Fruit fly (Drosophila melanogaster): ENCODE measurements around the gene CG43448.
A peak's percentile ranks its signal among the peaks of the same experiment; 100 is the strongest.

Gene CG43448

dm6 chr3R:30208011-30208410 is 29.5 kb downstream of the CG43448 start:
- TF ChIP-seq CG14655 (GFP tag; optimal IDR thresholded peaks at IDR 0.05), result no peak
- no peak for TF ChIP-seq CG17806 (tag; optimal IDR thresholded peaks at IDR 0.05)
- no peak for TF ChIP-seq CG8159 (tag; optimal IDR thresholded peaks at IDR 0.05)
- TF ChIP-seq CG4496 (GFP tag; IDR thresholded peaks at IDR 0.05), result no peak
- TF ChIP-seq CG8301 (tag; optimal IDR thresholded peaks at IDR 0.05), result no peak
- no peak for TF ChIP-seq CG13204 (GFP tag; optimal IDR thresholded peaks at IDR 0.05)
- TF ChIP-seq CG10348 (GFP tag; IDR thresholded peaks at IDR 0.05), result no peak
- no peak for TF ChIP-seq D1 (tag; optimal IDR thresholded peaks at IDR 0.05)
- no peak for TF ChIP-seq EcR (GFP tag; optimal IDR thresholded peaks at IDR 0.05)
- TF ChIP-seq Snoo (tag; optimal IDR thresholded peaks at IDR 0.05), result no peak
- no peak for TF ChIP-seq CG32121 (GFP tag; IDR thresholded peaks at IDR 0.05)
- TF ChIP-seq CG15710 (tag; optimal IDR thresholded peaks at IDR 0.05), result no peak
- no peak for TF ChIP-seq Pif1A (GFP tag; optimal IDR thresholded peaks at IDR 0.05)
- TF ChIP-seq gl (tag; optimal IDR thresholded peaks at IDR 0.05), result no peak
- no peak for TF ChIP-seq CG9948 (tag; optimal IDR thresholded peaks at IDR 0.05)

- TF ChIP-seq CG8301 (tag; optimal IDR thresholded peaks at IDR 0.05) (no peak), EcR (GFP tag; optimal IDR thresholded peaks at IDR 0.05) (no peak), CG32121 (GFP tag; IDR thresholded peaks at IDR 0.05) (no peak), Snoo (tag; optimal IDR thresholded peaks at IDR 0.05) (no peak), CG15710 (tag; optimal IDR thresholded peaks at IDR 0.05) (no peak), CG9948 (tag; optimal IDR thresholded peaks at IDR 0.05) (no peak), Pif1A (GFP tag; optimal IDR thresholded peaks at IDR 0.05) (no peak), CG14655 (GFP tag; optimal IDR thresholded peaks at IDR 0.05) (no peak), CG17806 (tag; optimal IDR thresholded peaks at IDR 0.05) (no peak), rn (GFP tag; IDR thresholded peaks at IDR 0.05) (no peak), gl (tag; optimal IDR thresholded peaks at IDR 0.05) (no peak), Ets98B (GFP tag; IDR thresholded peaks at IDR 0.05) (no peak), CG13204 (GFP tag; optimal IDR thresholded peaks at IDR 0.05) (no peak), CG4496 (GFP tag; IDR thresholded peaks at IDR 0.05) (no peak), Pif1B (GFP tag; optimal IDR thresholded peaks at IDR 0.05) (no peak), CG34367 (tag; optimal IDR thresholded peaks at IDR 0.05) (no peak)
Observed at dm6 chr3R:30205946-30206345, 31.6 kb downstream of the CG43448 start.

dm6 chr3R:30204004-30204603 is 33.4 kb downstream of the CG43448 start:
- TF ChIP-seq CG34367 (tag; optimal IDR thresholded peaks at IDR 0.05), result no peak
- TF ChIP-seq CG9948 (tag; optimal IDR thresholded peaks at IDR 0.05), result no peak
- TF ChIP-seq CG17806 (tag; optimal IDR thresholded peaks at IDR 0.05), result no peak
- no peak for TF ChIP-seq CG8159 (tag; optimal IDR thresholded peaks at IDR 0.05)

- TF ChIP-seq gl (tag; optimal IDR thresholded peaks at IDR 0.05), result peak; percentile 50
- TF ChIP-seq Ets98B (GFP tag; IDR thresholded peaks at IDR 0.05), result peak; percentile 83
- no peak for TF ChIP-seq D1 (tag; optimal IDR thresholded peaks at IDR 0.05)
- TF ChIP-seq CG34367 (tag; optimal IDR thresholded peaks at IDR 0.05), result peak; percentile 30
- TF ChIP-seq Pif1B (GFP tag; optimal IDR thresholded peaks at IDR 0.05), result peak; percentile 77
- TF ChIP-seq CG10348 (GFP tag; IDR thresholded peaks at IDR 0.05), result peak; percentile 78
- no peak for TF ChIP-seq CG13204 (GFP tag; optimal IDR thresholded peaks at IDR 0.05)
- TF ChIP-seq CG4496 (GFP tag; IDR thresholded peaks at IDR 0.05), result peak; percentile 80
- TF ChIP-seq CG8159 (tag; optimal IDR thresholded peaks at IDR 0.05), result peak; percentile 74
- peak; percentile 68 for TF ChIP-seq CG9948 (tag; optimal IDR thresholded peaks at IDR 0.05)
- peak; percentile 57 for TF ChIP-seq rn (GFP tag; IDR thresholded peaks at IDR 0.05)
- peak; percentile 81 for TF ChIP-seq CG32121 (GFP tag; IDR thresholded peaks at IDR 0.05)
- peak; percentile 84 for TF ChIP-seq fd96Ca (GFP tag; IDR thresholded peaks at IDR 0.05)
- peak; percentile 57 for TF ChIP-seq CG15710 (tag; optimal IDR thresholded peaks at IDR 0.05)
- TF ChIP-seq CG12605 (GFP tag; IDR thresholded peaks at IDR 0.05), result peak; percentile 65; the same call in 1 of the 2 replicates
- peak; percentile 79 for TF ChIP-seq Pif1A (GFP tag; optimal IDR thresholded peaks at IDR 0.05)
- TF ChIP-seq CG17806 (tag; optimal IDR thresholded peaks at IDR 0.05), result peak; percentile 67
- TF ChIP-seq CG14655 (GFP tag; optimal IDR thresholded peaks at IDR 0.05), result peak; percentile 77
- TF ChIP-seq Snoo (tag; optimal IDR thresholded peaks at IDR 0.05), result peak; percentile 25
- TF ChIP-seq EcR (GFP tag; optimal IDR thresholded peaks at IDR 0.05), result peak; percentile 24
- peak; percentile 81 for TF ChIP-seq CG8301 (tag; optimal IDR thresholded peaks at IDR 0.05)
Observed at dm6 chr3R:30203104-30203986, 34.2 kb downstream of the CG43448 start.

dm6 chr3R:30202898-30203103 is 34.7 kb downstream of the CG43448 start, which contains the start of gene CG9743:
CG9743 (minus strand) TSS chr3R:30202998.
- TF ChIP-seq D1 (tag; optimal IDR thresholded peaks at IDR 0.05), result no peak
- no peak for TF ChIP-seq EcR (GFP tag; optimal IDR thresholded peaks at IDR 0.05)
- TF ChIP-seq gl (tag; optimal IDR thresholded peaks at IDR 0.05), result no peak
- TF ChIP-seq CG17806 (tag; optimal IDR thresholded peaks at IDR 0.05), result no peak
- TF ChIP-seq CG8159 (tag; optimal IDR thresholded peaks at IDR 0.05), result no peak
- TF ChIP-seq CG10348 (GFP tag; IDR thresholded peaks at IDR 0.05), result no peak
- no peak for TF ChIP-seq Pif1A (GFP tag; optimal IDR thresholded peaks at IDR 0.05)

dm6 chr3R:30201064-30201463 is 36.5 kb downstream of the CG43448 start:
- no peak for TF ChIP-seq CG13204 (GFP tag; optimal IDR thresholded peaks at IDR 0.05)
- TF ChIP-seq gl (tag; optimal IDR thresholded peaks at IDR 0.05), result no peak
- no peak for TF ChIP-seq rn (GFP tag; IDR thresholded peaks at IDR 0.05)
- TF ChIP-seq EcR (GFP tag; optimal IDR thresholded peaks at IDR 0.05), result no peak
- no peak for TF ChIP-seq CG14655 (GFP tag; optimal IDR thresholded peaks at IDR 0.05)
- no peak for TF ChIP-seq CG10348 (GFP tag; IDR thresholded peaks at IDR 0.05)
- no peak for TF ChIP-seq CG17806 (tag; optimal IDR thresholded peaks at IDR 0.05)
- no peak for TF ChIP-seq Pif1A (GFP tag; optimal IDR thresholded peaks at IDR 0.05)
- TF ChIP-seq CG34367 (tag; optimal IDR thresholded peaks at IDR 0.05), result no peak
- no peak for TF ChIP-seq CG8301 (tag; optimal IDR thresholded peaks at IDR 0.05)
- TF ChIP-seq CG8159 (tag; optimal IDR thresholded peaks at IDR 0.05), result no peak
- TF ChIP-seq Ets98B (GFP tag; IDR thresholded peaks at IDR 0.05), result no peak
- TF ChIP-seq Pif1B (GFP tag; optimal IDR thresholded peaks at IDR 0.05), result no peak
- no peak for TF ChIP-seq Snoo (tag; optimal IDR thresholded peaks at IDR 0.05)
- TF ChIP-seq CG12605 (GFP tag; IDR thresholded peaks at IDR 0.05), result no peak
- TF ChIP-seq D1 (tag; optimal IDR thresholded peaks at IDR 0.05), result no peak

Measured in whole organism, pupa.